Fruit fly (Drosophila melanogaster) whole organism, embryonic: ENCODE results near the gene slf.
A peak's percentile ranks its signal among the peaks of the same experiment; 100 is the strongest.

Source experiments
- ATbp ChIP-seq: fragments of 200-800 bp; sonication (Bioruptor generic); optimal IDR thresholded peaks from 2 replicates; lab custom pipeline; 2017; ENCODE audit warnings: missing biosample characterization, mild to moderate bottlenecking, missing genetic modification characterization, missing genetic modification reagents
- Aef1 ChIP-seq: fragments of 200-800 bp; sonication (Bioruptor generic); IDR thresholded peaks from 3 replicates; pipeline ENCODE4 v1.3.6; 2022; ENCODE audit warnings: missing biosample characterization, missing genetic modification characterization
- Awh ChIP-seq: fragments of 200-800 bp; sonication (Bioruptor generic); IDR thresholded peaks from 2 replicates; pipeline ENCODE4, ENCODE4 v1.3.6; 2022; ENCODE audit warnings: missing biosample characterization, missing genetic modification characterization
- Bdp1 ChIP-seq: fragments of 200-800 bp; sonication (Bioruptor generic); optimal IDR thresholded peaks from 3 replicates; lab custom pipeline; 2016; ENCODE audit warnings: missing biosample characterization, missing genetic modification characterization
- CG11247 ChIP-seq: fragments of 200-800 bp; sonication (Bioruptor generic); IDR thresholded peaks from 2 replicates; pipeline ENCODE4 v1.3.6; 2022; ENCODE audit warnings: missing biosample characterization, missing genetic modification characterization
- CG11695 ChIP-seq: fragments of 200-800 bp; sonication (Bioruptor generic); IDR thresholded peaks from 3 replicates; pipeline ENCODE4 v1.3.6; 2022; ENCODE audit warnings: missing biosample characterization, missing genetic modification characterization
- CG12299 ChIP-seq: fragments of 200-800 bp; sonication (Bioruptor generic); optimal IDR thresholded peaks from 2 replicates; lab custom pipeline; 2018; ENCODE audit warnings: missing biosample characterization, mild to moderate bottlenecking, missing genetic modification characterization
- CG15269 ChIP-seq: fragments of 200-800 bp; sonication (Bioruptor generic); optimal IDR thresholded peaks from 2 replicates; lab custom pipeline; 2018; ENCODE audit warnings: missing biosample characterization, mild to moderate bottlenecking, missing genetic modification characterization, moderate library complexity
- CG15601 ChIP-seq: fragments of 200-800 bp; sonication (Bioruptor generic); optimal IDR thresholded peaks from 3 replicates; lab custom pipeline; 2019; ENCODE audit warnings: missing biosample characterization, mild to moderate bottlenecking, missing genetic modification characterization, moderate library complexity
- CG17359 ChIP-seq: fragments of 200-800 bp; sonication (Bioruptor generic); optimal IDR thresholded peaks from 3 replicates; lab custom pipeline; 2018; ENCODE audit warnings: missing biosample characterization, mild to moderate bottlenecking, missing genetic modification characterization, moderate library complexity
- CG2116 ChIP-seq: fragments of 200-800 bp; sonication (Bioruptor generic); optimal IDR thresholded peaks from 3 replicates; lab custom pipeline; 2018; ENCODE audit warnings: missing biosample characterization, mild to moderate bottlenecking, missing genetic modification characterization
- CG2120 ChIP-seq: fragments of 200-800 bp; sonication (Bioruptor generic); optimal IDR thresholded peaks from 3 replicates; lab custom pipeline; 2016; ENCODE audit warnings: missing biosample characterization, missing genetic modification characterization
- CG2712 ChIP-seq: fragments of 200-800 bp; optimal IDR thresholded peaks from 3 replicates; lab custom pipeline; 2019; ENCODE audit warnings: missing biosample characterization, mild to moderate bottlenecking, missing genetic modification characterization, moderate library complexity
- CG3065 ChIP-seq: fragments of 200-800 bp; sonication (Bioruptor generic); optimal IDR thresholded peaks from 2 replicates; lab custom pipeline; 2016; ENCODE audit warnings: missing biosample characterization, missing genetic modification characterization
- CG33213 ChIP-seq: fragments of 200-800 bp; sonication (Bioruptor generic); optimal IDR thresholded peaks from 3 replicates; lab custom pipeline; 2016; ENCODE audit warnings: missing biosample characterization, missing genetic modification characterization
- CG34376 ChIP-seq: fragments of 200-800 bp; sonication (Bioruptor generic); optimal IDR thresholded peaks from 2 replicates; lab custom pipeline; 2018; ENCODE audit warnings: missing biosample characterization, mild to moderate bottlenecking, missing genetic modification characterization
- CG4707 ChIP-seq: fragments of 200-800 bp; sonication (Bioruptor generic); optimal IDR thresholded peaks from 2 replicates; lab custom pipeline; 2018; ENCODE audit warnings: missing biosample characterization, mild to moderate bottlenecking, missing genetic modification characterization, moderate library complexity
- CG4820 ChIP-seq: fragments of 200-800 bp; sonication (Bioruptor generic); optimal IDR thresholded peaks from 3 replicates; lab custom pipeline; 2016; ENCODE audit warnings: missing biosample characterization, missing genetic modification characterization
- CG5245 ChIP-seq: fragments of 200-800 bp; sonication (Bioruptor generic); optimal IDR thresholded peaks from 3 replicates; lab custom pipeline; 2016; ENCODE audit warnings: missing biosample characterization, missing genetic modification characterization
- CG5953 ChIP-seq: fragments of 200-800 bp; sonication (Bioruptor generic); IDR thresholded peaks from 2 replicates; pipeline ENCODE4 v1.3.6; 2022; ENCODE audit warnings: missing biosample characterization, missing genetic modification characterization
- CG6854 ChIP-seq: fragments of 200-800 bp; sonication (Bioruptor generic); optimal IDR thresholded peaks from 3 replicates; lab custom pipeline; 2017; ENCODE audit warnings: missing biosample characterization, mild to moderate bottlenecking, missing genetic modification characterization
- E2f1 ChIP-seq: fragments of 200-800 bp; sonication (Bioruptor generic); IDR thresholded peaks from 2 replicates; pipeline ENCODE4 v1.3.6; 2022; ENCODE audit warnings: missing biosample characterization, missing genetic modification characterization
- Hey ChIP-seq: fragments of 200-800 bp; sonication (Bioruptor generic); optimal IDR thresholded peaks from 3 replicates; lab custom pipeline; 2018; ENCODE audit warnings: missing biosample characterization, mild to moderate bottlenecking, missing genetic modification characterization
- Hr3 ChIP-seq: fragments of 200-800 bp; sonication (Bioruptor generic); optimal IDR thresholded peaks from 3 replicates; lab custom pipeline; 2016; ENCODE audit warnings: missing biosample characterization, missing genetic modification characterization
- Mes4 ChIP-seq: fragments of 200-800 bp; sonication (Bioruptor generic); optimal IDR thresholded peaks from 2 replicates; lab custom pipeline; 2016; ENCODE audit warnings: missing biosample characterization, missing genetic modification characterization
- NC2α ChIP-seq: fragments of 200-800 bp; sonication (Bioruptor generic); optimal IDR thresholded peaks from 2 replicates; lab custom pipeline; 2016; ENCODE audit warnings: missing biosample characterization, missing genetic modification characterization
- Nf-YA ChIP-seq: fragments of 200-800 bp; sonication (Bioruptor generic); IDR thresholded peaks from 2 replicates; pipeline ENCODE4 v1.3.6; 2022; ENCODE audit warnings: missing biosample characterization, missing genetic modification characterization
- Pdp1 ChIP-seq, 2 experiments: fragments of 200-800 bp; sonication (Bioruptor generic); optimal IDR thresholded peaks; 3 replicates each; lab custom pipeline; 2016; ENCODE audit warnings: missing biosample characterization in 2 of 2, missing genetic modification characterization in 2 of 2, mild to moderate bottlenecking in 1 of 2, moderate library complexity in 1 of 2
- Poxn ChIP-seq: fragments of 200-800 bp; sonication (Bioruptor generic); IDR thresholded peaks from 2 replicates; pipeline ENCODE4 v1.3.6; 2022; ENCODE audit warnings: missing biosample characterization, missing genetic modification characterization
- Ptx1 ChIP-seq: fragments of 200-800 bp; sonication (Bioruptor generic); IDR thresholded peaks from 2 replicates; pipeline ENCODE4 v1.3.6; 2022; ENCODE audit warnings: missing biosample characterization, missing genetic modification characterization
- ab ChIP-seq: fragments of 200-800 bp; sonication (Bioruptor generic); optimal IDR thresholded peaks from 2 replicates; lab custom pipeline; 2016; ENCODE audit warnings: missing biosample characterization, missing genetic modification characterization
- aop ChIP-seq: fragments of 200-800 bp; sonication (Bioruptor generic); IDR thresholded peaks from 2 replicates; pipeline ENCODE4 v1.3.6; 2022; ENCODE audit warnings: missing biosample characterization, missing genetic modification characterization
- cato ChIP-seq: fragments of 200-800 bp; sonication (Bioruptor generic); optimal IDR thresholded peaks from 2 replicates; lab custom pipeline; 2016; ENCODE audit warnings: missing biosample characterization, missing genetic modification characterization, borderline replicate concordance
- chif ChIP-seq, 2 experiments: fragments of 200-800 bp; sonication (Bioruptor generic); optimal IDR thresholded peaks; 3 replicates each; lab custom pipeline; 2016; ENCODE audit warnings: missing biosample characterization in 2 of 2, missing genetic modification characterization in 2 of 2
- crol ChIP-seq: fragments of 200-800 bp; sonication (Bioruptor generic); IDR thresholded peaks from 2 replicates; pipeline ENCODE4 v1.3.6; 2022; ENCODE audit warnings: missing biosample characterization, missing genetic modification characterization
- dati ChIP-seq: fragments of 200-800 bp; sonication (Bioruptor generic); IDR thresholded peaks from 2 replicates; pipeline ENCODE4 v1.3.6; 2022; ENCODE audit warnings: missing biosample characterization, missing genetic modification characterization
- dmrt11E ChIP-seq: fragments of 200-800 bp; sonication (Bioruptor generic); optimal IDR thresholded peaks from 3 replicates; lab custom pipeline; 2018; ENCODE audit warnings: missing biosample characterization, mild to moderate bottlenecking, missing genetic modification characterization, moderate library complexity
- gro ChIP-seq: fragments of 200-800 bp; sonication (Bioruptor generic); optimal IDR thresholded peaks from 2 replicates; lab custom pipeline; 2016; ENCODE audit warnings: missing biosample characterization, missing genetic modification characterization
- gt ChIP-seq: fragments of 200-800 bp; sonication (Bioruptor generic); IDR thresholded peaks from 2 replicates; pipeline ENCODE4 v1.3.6; 2022; ENCODE audit warnings: missing biosample characterization, missing genetic modification characterization
- hth ChIP-seq: fragments of >200 bp; optimal IDR thresholded peaks from 2 replicates; lab custom pipeline; 2017; ENCODE audit warnings: inconsistent platforms
- lola ChIP-seq, 3 experiments: fragments of >200 bp in 2 of 3; fragments of 200-800 bp in 1 of 3; sonication (Bioruptor generic) in 1 of 3; optimal IDR thresholded peaks; 2 replicates each; lab custom pipeline; 2017 to 2019; ENCODE audit warnings: missing biosample characterization in 3 of 3, missing genetic modification characterization in 3 of 3, mild to moderate bottlenecking in 1 of 3, moderate library complexity in 1 of 3
- pho ChIP-seq: fragments of 200-800 bp; sonication (Bioruptor generic); optimal IDR thresholded peaks from 2 replicates; lab custom pipeline; 2016; ENCODE audit warnings: missing biosample characterization, missing genetic modification characterization
- prd ChIP-seq, 3 experiments: fragments of >200 bp in 2 of 3; fragments of 200-800 bp in 1 of 3; sonication (Bioruptor generic) in 1 of 3; optimal IDR thresholded peaks in 2 of 3; IDR thresholded peaks in 1 of 3; 2 replicates in 2 of 3; 3 replicates in 1 of 3; pipeline versions ENCODE4 v1.3.6 to Lab custom; 2017 to 2022; ENCODE audit warnings: missing biosample characterization in 1 of 3, missing genetic modification characterization in 1 of 3
- salm ChIP-seq: fragments of 200-800 bp; sonication (Bioruptor generic); optimal IDR thresholded peaks from 2 replicates; lab custom pipeline; 2018; ENCODE audit warnings: missing biosample characterization, mild to moderate bottlenecking, missing genetic modification characterization
- sens ChIP-seq: fragments of 200-800 bp; sonication (Bioruptor generic); peaks from one replicate; lab custom pipeline; 2016; ENCODE audit warnings: missing biosample characterization, missing genetic modification characterization
- sr ChIP-seq: fragments of 200-800 bp; sonication (Bioruptor generic); IDR thresholded peaks from 3 replicates; pipeline ENCODE4 v1.3.6; 2022; ENCODE audit warnings: missing biosample characterization, missing genetic modification characterization
- sug ChIP-seq: fragments of 200-800 bp; optimal IDR thresholded peaks from 2 replicates; lab custom pipeline; 2019; ENCODE audit warnings: missing biosample characterization, mild to moderate bottlenecking, missing genetic modification characterization, moderate library complexity
- tx ChIP-seq: fragments of 200-800 bp; sonication (Bioruptor generic); optimal IDR thresholded peaks from 2 replicates; lab custom pipeline; 2016; ENCODE audit warnings: missing biosample characterization, missing genetic modification characterization

Gene slf

DNA sequence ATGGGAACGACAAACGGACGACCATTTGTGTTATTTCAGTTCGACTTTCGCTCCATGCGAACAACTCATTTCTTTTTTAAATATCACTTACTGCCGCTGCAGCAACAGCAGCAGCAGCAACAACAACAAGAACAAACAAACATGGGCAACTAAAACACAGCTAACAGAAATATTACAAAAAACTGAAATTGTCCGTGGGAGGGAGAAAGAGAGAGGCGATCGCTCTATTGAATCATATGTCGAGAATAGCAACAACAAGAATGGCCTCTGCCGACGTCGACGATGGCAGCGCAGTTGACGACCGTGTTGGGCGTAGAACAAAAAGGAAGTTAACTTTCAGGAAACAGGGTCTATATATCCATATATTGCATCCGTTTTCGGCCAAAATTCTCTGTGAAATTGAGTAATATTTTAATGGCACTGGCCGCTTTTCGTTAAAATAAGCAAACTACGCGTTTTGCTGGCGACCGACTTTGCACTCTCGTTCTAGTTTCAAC, 45.0 kb upstream of the slf start (continued):
- TF ChIP-seq Aef1 (peak; percentile 11; the same call in 1 of the 3 replicates), sens (GFP tag; lab: Kevin White, UChicago) (peak; percentile 52), CG4707 (GFP tag; lab: Kevin White, UChicago) (no peak), Bdp1 (no peak), CG15601 (tag; lab: Kevin White, UChicago) (peak; percentile 23), sr (GFP tag; lab: Robert Waterston, UW) (0 out of 3 replicates have a peak, but pooled peaks have one; percentile 54), hth (lab: Kevin White, UChicago) (no peak), CG15269 (no peak)

DNA sequence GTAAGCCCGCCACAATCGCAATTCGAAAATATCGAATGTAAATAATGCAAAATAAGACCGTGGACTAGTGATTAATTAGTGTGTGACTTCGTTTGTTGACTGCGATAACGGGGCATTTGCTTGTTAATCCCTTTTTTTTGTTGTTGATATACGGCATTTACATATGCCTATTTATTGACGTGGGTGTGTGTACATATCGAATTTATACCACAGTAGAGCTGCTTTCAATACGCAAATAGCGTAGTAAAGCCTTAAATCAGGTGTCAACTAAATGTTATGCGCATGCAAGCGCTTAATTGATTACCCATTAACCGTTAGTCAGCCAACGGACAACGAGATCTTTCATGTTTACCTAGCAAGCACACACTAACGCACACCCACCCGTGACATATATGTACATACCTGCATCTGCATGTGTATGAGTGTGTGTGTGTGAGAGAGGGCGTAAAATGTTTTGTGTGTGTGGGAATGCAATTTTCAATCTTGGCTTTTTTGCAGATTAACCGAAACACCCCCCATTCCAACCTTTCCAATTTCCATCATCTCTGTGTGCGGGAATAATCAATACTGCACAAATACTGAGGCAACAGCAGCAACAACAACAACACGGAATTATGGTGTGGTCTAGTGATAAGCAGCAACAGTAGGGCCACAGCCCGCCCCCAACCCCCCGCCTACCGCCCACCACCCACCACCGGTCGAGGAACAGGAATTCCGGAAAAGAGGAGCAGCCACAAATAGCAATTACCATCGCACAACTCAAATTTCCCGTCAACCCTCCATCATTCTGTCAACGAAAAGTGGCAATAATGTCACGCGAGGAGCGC, 37.0 kb upstream of the slf start:
- TF ChIP-seq CG2712 (no peak), NC2α (GFP tag; lab: Kevin White, UChicago) (no peak), Poxn (GFP tag; lab: Robert Waterston, UW) (no peak), Nf-YA (GFP tag; lab: Robert Waterston, UW) (peak; percentile 28; the same call in 1 of the 2 replicates), CG17359 (tag; lab: Kevin White, UChicago) (peak; percentile 85), crol (GFP tag; lab: Robert Waterston, UW) (peak; percentile 56; the same call in 1 of the 2 replicates), lola (GFP tag; optimal IDR thresholded peaks at IDR 0.05; lab: Kevin White, UChicago) (peak in 1 of 3 experiments; percentile 35), CG2120 (no peak), dati (GFP tag; lab: Robert Waterston, UW) (no peak), salm (tag; lab: Kevin White, UChicago) (no peak), CG34376 (no peak), gt (GFP tag; lab: Robert Waterston, UW) (no peak), tx (no peak), Awh (GFP tag; lab: Robert Waterston, UW) (peak; percentile 40; the same call in 1 of the 2 replicates), prd (optimal IDR thresholded peaks at IDR 0.05; lab: Kevin White, UChicago) (no peak), prd (GFP tag; IDR thresholded peaks at IDR 0.05; lab: Robert Waterston, UW) (no peak), CG5245 (GFP tag; lab: Kevin White, UChicago) (no peak), sug (tag; lab: Kevin White, UChicago) (peak; percentile 28), Ptx1 (GFP tag; lab: Robert Waterston, UW) (no peak), E2f1 (GFP tag; lab: Robert Waterston, UW) (no peak), CG6854 (no peak), CG12299 (peak; percentile 53), CG33213 (GFP tag; lab: Kevin White, UChicago) (peak; percentile 38), CG2116 (no peak), pho (GFP tag; lab: Kevin White, UChicago) (no peak), CG4820 (GFP tag; lab: Kevin White, UChicago) (no peak), Pdp1 (GFP tag; optimal IDR thresholded peaks at IDR 0.05; lab: Kevin White, UChicago) (peak in 1 of 2 experiments; percentile 4), cato (GFP tag; lab: Kevin White, UChicago) (no peak), CG11695 (GFP tag; lab: Robert Waterston, UW) (no peak), Hey (tag; lab: Kevin White, UChicago) (no peak), Mes4 (GFP tag; lab: Kevin White, UChicago) (peak; percentile 13), CG11247 (GFP tag; lab: Robert Waterston, UW) (no peak), aop (GFP tag; lab: Robert Waterston, UW) (no peak), Hr3 (GFP tag; lab: Kevin White, UChicago) (no peak), CG5953 (GFP tag; lab: Robert Waterston, UW) (peak; percentile 43; the same call in 1 of the 2 replicates), ab (GFP tag; lab: Kevin White, UChicago) (no peak), gro (GFP tag; lab: Kevin White, UChicago) (no peak), ATbp (peak; percentile 60), dmrt11E (tag; lab: Kevin White, UChicago) (no peak), CG3065 (GFP tag; lab: Kevin White, UChicago) (no peak), chif (GFP tag; optimal IDR thresholded peaks at IDR 0.05; lab: Kevin White, UChicago) (no peak)
